Worm (Caenorhabditis elegans): ENCODE results near the gene F17C11.6.

F17C11.6 gene

DNA sequence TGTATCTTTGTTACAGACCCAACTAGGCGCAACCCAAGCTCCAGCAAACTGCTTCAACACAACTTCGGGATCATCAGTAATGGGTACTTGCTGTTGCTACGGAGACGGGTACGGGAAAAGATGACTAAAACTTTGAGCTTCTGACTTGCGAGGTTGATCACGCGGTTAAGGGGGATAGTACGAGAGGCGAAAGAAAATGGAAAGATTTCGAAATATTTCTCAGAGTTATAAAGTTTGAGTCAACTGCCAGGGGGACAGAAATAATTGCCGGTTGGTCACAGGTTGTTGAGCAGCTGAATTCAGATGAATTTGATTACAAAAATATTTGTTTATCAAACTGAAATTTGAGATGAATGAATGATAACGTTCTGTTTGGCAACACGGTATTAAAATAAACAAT, 29.3 kb upstream of the F17C11.6 start:
- TF ChIP-seq scrt-1 (GFP tag; IDR thresholded peaks at IDR 0.05) (no peak), hmbx-1 (tag; optimal IDR thresholded peaks at IDR 0.05) (no peak), tra-4 (tag; optimal IDR thresholded peaks at IDR 0.05) (no peak), hnd-1 (tag; optimal IDR thresholded peaks at IDR 0.05) (no peak), flt-1 (GFP tag; IDR thresholded peaks at IDR 0.05) (no peak), sea-1 (GFP tag; conservative IDR thresholded peaks at IDR 0.05) (no peak), F13C5.2 (tag; optimal IDR thresholded peaks at IDR 0.05) (no peak), aly-1 (tag; optimal IDR thresholded peaks at IDR 0.05) (no peak), ama-1 (optimal IDR thresholded peaks at IDR 0.05) (no peak), B0310.2 (tag; optimal IDR thresholded peaks at IDR 0.05) (no peak), ets-7 (tag; optimal IDR thresholded peaks at IDR 0.05) (no peak), tbx-37 (GFP tag; conservative IDR thresholded peaks at IDR 0.05) (no peak), ceh-13 (GFP tag; optimal IDR thresholded peaks at IDR 0.05) (no peak), tbx-11 (GFP tag; IDR thresholded peaks at IDR 0.05) (no peak), pes-1 (GFP tag; IDR thresholded peaks at IDR 0.05) (no peak), hmg-4 (GFP tag; optimal IDR thresholded peaks at IDR 0.05) (no peak), ceh-36 (tag; optimal IDR thresholded peaks at IDR 0.05) (no peak)

DNA sequence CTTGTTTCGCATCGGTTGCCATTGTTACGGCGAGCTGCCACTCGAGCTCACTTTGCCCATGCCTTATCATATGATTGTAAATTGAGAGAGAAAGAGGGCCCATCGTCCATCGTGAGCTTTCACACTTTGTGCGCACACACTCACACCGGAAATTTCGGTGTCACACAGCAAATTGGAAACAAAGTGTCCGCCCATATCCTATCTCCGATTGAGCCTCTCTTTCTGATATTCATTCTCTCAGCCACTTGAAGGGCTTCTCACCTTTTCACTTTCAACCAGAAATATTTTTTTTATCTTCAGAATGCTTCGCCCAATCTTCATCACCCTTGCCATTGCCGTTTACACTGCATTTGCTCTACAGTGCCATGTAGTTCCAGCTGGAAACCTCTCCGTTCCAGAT, 25.4 kb upstream of the F17C11.6 start, which contains the start of gene F58B4.3:
Gene F58B4.3, plus strand, starts transcription at position 301 of the 400 bp plus-strand sequence.
- TF ChIP-seq aly-1 (tag; optimal IDR thresholded peaks at IDR 0.05) (no peak), ama-1 (optimal IDR thresholded peaks at IDR 0.05) (no peak), hmbx-1 (tag; optimal IDR thresholded peaks at IDR 0.05) (no peak), pes-1 (GFP tag; IDR thresholded peaks at IDR 0.05) (no peak), hmg-4 (GFP tag; optimal IDR thresholded peaks at IDR 0.05) (no peak), hnd-1 (tag; optimal IDR thresholded peaks at IDR 0.05) (no peak), tra-4 (tag; optimal IDR thresholded peaks at IDR 0.05) (no peak)

DNA sequence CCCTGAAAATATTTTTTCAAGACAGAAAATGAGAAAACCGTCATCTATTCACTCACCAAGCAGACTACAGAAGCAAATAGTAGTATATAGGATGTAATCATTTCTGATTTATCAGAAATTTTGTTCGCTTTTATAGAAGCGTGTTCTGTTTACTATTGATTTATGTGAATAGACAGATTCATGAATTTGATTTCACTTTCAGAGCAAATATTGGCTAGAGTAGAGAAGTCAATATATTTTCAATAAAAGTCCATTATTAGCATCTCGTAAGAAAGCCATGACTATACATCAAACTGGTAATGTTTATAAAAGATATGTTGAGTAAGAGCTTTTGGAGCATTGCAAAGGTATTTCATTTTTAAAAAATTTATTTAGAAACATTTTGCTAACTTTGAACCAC, 23.7 kb upstream of the F17C11.6 start, which contains the start of gene scvp-1:
Gene scvp-1, minus strand, starts transcription at position 101 of the 400 bp plus-strand sequence.
- TF ChIP-seq aly-1 (tag; optimal IDR thresholded peaks at IDR 0.05) (no peak), tra-4 (tag; optimal IDR thresholded peaks at IDR 0.05) (no peak), ama-1 (optimal IDR thresholded peaks at IDR 0.05) (no peak), ceh-13 (GFP tag; optimal IDR thresholded peaks at IDR 0.05) (no peak), F13C5.2 (tag; optimal IDR thresholded peaks at IDR 0.05) (no peak), tbx-37 (GFP tag; conservative IDR thresholded peaks at IDR 0.05) (no peak), hnd-1 (tag; optimal IDR thresholded peaks at IDR 0.05) (no peak), pes-1 (GFP tag; IDR thresholded peaks at IDR 0.05) (no peak), ceh-36 (tag; optimal IDR thresholded peaks at IDR 0.05) (no peak), hmg-4 (GFP tag; optimal IDR thresholded peaks at IDR 0.05) (no peak)

DNA sequence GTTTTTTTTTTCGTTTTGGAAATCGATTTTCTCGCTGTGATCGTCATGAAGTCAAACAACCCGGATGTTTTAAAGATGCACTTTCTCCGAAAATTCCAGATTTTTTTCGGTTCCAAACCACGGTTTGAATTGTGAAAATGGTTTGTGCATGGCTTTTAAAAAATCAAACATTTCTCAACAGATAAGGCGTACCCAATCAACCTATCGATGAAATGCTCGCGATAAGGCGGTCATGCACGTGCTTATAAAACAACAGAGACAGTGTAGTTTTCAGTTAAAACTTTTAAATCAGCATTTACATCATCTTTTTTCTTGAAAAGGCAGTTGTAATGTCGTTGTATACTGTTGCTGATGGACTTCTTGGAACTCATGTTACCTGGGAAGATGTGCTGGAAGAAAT, 22.5 kb upstream of the F17C11.6 start, which contains the start of gene F58B4.5:
Gene F58B4.5, plus strand, starts transcription at position 283 of the 400 bp plus-strand sequence.
- TF ChIP-seq scrt-1 (GFP tag; IDR thresholded peaks at IDR 0.05): no peak

DNA sequence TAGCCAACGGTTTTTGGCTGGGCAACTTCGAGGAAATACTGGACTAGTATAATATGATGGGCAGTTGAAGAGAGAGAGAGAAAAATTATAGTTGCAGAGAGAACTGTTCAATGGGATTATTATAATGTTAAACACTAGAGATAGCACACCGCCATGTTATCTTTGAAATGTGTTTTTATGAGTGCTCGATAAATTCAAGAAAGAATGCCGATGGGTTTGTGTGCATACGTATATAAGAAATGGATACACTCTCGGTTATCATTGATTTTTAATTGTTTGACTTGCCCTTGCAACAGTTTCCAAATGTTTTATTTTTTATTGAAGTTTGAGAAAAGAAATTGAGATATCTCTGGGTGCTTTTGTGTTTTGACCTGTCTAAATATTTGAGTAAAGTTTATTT, 18.2 kb upstream of the F17C11.6 start, which contains the start of gene F17C11.12:
Gene F17C11.12, minus strand, starts transcription at position 240 of the 400 bp plus-strand sequence.
- no peak for TF ChIP-seq tbx-37 (GFP tag; conservative IDR thresholded peaks at IDR 0.05)
- no peak for TF ChIP-seq tbx-11 (GFP tag; IDR thresholded peaks at IDR 0.05)

DNA sequence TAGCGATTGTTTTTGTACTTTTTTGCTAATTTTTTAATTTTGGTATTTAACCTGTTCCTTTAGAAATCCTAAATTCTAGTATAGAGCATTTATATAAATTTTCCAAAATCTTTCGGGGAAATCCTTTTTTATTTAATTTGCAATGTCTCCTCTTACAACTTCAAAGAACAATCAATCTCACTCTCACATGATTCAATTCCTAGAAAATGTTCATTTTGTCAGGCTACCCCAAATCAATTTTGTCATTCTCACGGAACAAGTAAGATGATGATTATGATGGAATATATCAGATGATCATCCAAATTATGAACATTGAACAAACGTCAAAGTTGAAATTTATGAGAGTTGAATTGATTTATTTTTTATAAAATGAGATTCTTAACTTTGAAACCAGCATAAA, 17.6 kb upstream of the F17C11.6 start:
- TF ChIP-seq ceh-36 (tag; optimal IDR thresholded peaks at IDR 0.05) (no peak), tra-4 (tag; optimal IDR thresholded peaks at IDR 0.05) (no peak), ets-7 (tag; optimal IDR thresholded peaks at IDR 0.05) (no peak), ceh-13 (GFP tag; optimal IDR thresholded peaks at IDR 0.05) (no peak), tbx-37 (GFP tag; conservative IDR thresholded peaks at IDR 0.05) (no peak), ama-1 (optimal IDR thresholded peaks at IDR 0.05) (no peak), B0310.2 (tag; optimal IDR thresholded peaks at IDR 0.05) (no peak), hnd-1 (tag; optimal IDR thresholded peaks at IDR 0.05) (no peak), hmbx-1 (tag; optimal IDR thresholded peaks at IDR 0.05) (no peak), aly-1 (tag; optimal IDR thresholded peaks at IDR 0.05) (no peak), hmg-4 (GFP tag; optimal IDR thresholded peaks at IDR 0.05) (no peak), flt-1 (GFP tag; IDR thresholded peaks at IDR 0.05) (no peak), pes-1 (GFP tag; IDR thresholded peaks at IDR 0.05) (no peak), sea-1 (GFP tag; conservative IDR thresholded peaks at IDR 0.05) (no peak)

DNA sequence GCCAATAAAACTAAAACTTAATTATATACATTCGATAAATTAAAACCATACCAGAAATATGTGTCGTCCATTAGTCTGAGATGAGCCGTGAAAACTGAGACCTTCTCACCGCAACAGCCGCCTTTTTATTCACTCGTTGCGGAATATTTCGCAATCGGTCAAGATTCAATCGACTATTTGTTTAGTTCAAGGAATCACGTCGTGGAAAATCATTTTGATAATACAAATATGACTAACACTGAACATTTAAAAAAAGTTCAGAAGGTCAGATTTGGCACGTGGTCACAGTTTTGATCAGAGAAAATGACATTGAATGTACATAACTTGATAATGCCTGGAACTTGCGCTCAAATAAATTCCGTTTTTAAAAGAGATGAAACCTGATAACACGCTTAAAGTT, 16.2 kb upstream of the F17C11.6 start, which contains the start of gene F17C11.11:
Gene F17C11.11, minus strand, starts transcription at position 79 of the 400 bp plus-strand sequence.
- TF ChIP-seq sea-1 (GFP tag; conservative IDR thresholded peaks at IDR 0.05): no peak
- no peak for TF ChIP-seq ama-1 (optimal IDR thresholded peaks at IDR 0.05)
- no peak for TF ChIP-seq B0310.2 (tag; optimal IDR thresholded peaks at IDR 0.05)
- TF ChIP-seq pes-1 (GFP tag; IDR thresholded peaks at IDR 0.05): no peak
- TF ChIP-seq ceh-36 (tag; optimal IDR thresholded peaks at IDR 0.05): no peak
- TF ChIP-seq scrt-1 (GFP tag; IDR thresholded peaks at IDR 0.05): no peak
- TF ChIP-seq ceh-13 (GFP tag; optimal IDR thresholded peaks at IDR 0.05): no peak
- no peak for TF ChIP-seq tbx-37 (GFP tag; conservative IDR thresholded peaks at IDR 0.05)
- no peak for TF ChIP-seq hmbx-1 (tag; optimal IDR thresholded peaks at IDR 0.05)
- no peak for TF ChIP-seq aly-1 (tag; optimal IDR thresholded peaks at IDR 0.05)

DNA sequence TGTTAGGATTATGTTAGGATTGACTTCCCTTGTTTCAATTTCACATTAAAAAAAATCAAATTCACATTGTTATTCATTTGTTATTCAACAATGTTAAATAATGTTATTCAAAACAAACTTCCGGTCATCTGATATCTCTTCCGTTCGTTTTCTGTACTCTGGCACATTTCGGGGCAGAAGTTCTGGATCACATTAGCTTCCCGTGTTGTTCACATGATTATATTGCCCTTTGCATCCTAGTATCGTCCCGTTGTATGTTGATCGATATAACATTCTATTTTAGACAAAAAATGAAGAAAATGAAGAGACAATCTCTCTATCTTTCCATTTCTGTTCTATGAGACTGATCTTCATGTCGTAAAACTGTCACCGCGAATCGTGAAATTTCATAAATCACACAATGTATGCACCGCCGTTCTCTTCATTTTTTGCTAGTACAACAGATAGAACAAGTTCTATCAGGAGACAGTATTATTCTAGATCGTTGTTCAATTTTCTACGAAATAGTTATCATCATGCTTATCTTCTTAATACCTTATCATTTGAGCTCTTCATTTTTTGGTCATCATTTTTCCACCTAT, 14.8 kb upstream of the F17C11.6 start:
- TF ChIP-seq ama-1 (optimal IDR thresholded peaks at IDR 0.05): no peak
- TF ChIP-seq scrt-1 (GFP tag; IDR thresholded peaks at IDR 0.05): no peak
- no peak for TF ChIP-seq tbx-11 (GFP tag; IDR thresholded peaks at IDR 0.05)
- no peak for TF ChIP-seq hnd-1 (tag; optimal IDR thresholded peaks at IDR 0.05)
- no peak for TF ChIP-seq tbx-37 (GFP tag; conservative IDR thresholded peaks at IDR 0.05)
- no peak for TF ChIP-seq aly-1 (tag; optimal IDR thresholded peaks at IDR 0.05)
- TF ChIP-seq pes-1 (GFP tag; IDR thresholded peaks at IDR 0.05): no peak
- no peak for TF ChIP-seq ets-7 (tag; optimal IDR thresholded peaks at IDR 0.05)
- no peak for TF ChIP-seq hmg-4 (GFP tag; optimal IDR thresholded peaks at IDR 0.05)
- no peak for TF ChIP-seq sea-1 (GFP tag; conservative IDR thresholded peaks at IDR 0.05)
- TF ChIP-seq ceh-36 (tag; optimal IDR thresholded peaks at IDR 0.05): no peak
- no peak for TF ChIP-seq B0310.2 (tag; optimal IDR thresholded peaks at IDR 0.05)
- TF ChIP-seq hmbx-1 (tag; optimal IDR thresholded peaks at IDR 0.05): no peak

All from whole organism, early embryonic.